Worm (Caenorhabditis elegans): ENCODE data around the gene F52D10.2.

- TF ChIP-seq Y75B8A.6 (GFP tag; IDR thresholded peaks at IDR 0.05) = no peak
- 0 out of 2 replicates have a peak, but pooled peaks have one; percentile 52 for TF ChIP-seq madf-9 (GFP tag; conservative IDR thresholded peaks at IDR 0.05)
- TF ChIP-seq nhr-237 (tag; optimal IDR thresholded peaks at IDR 0.05) = no peak
- TF ChIP-seq madf-5 (GFP tag; IDR thresholded peaks at IDR 0.05) = 0 out of 4 replicates have a peak, but pooled peaks of 1 of the 2 experiments have one; percentile 4
- TF ChIP-seq cey-2 (tag; optimal IDR thresholded peaks at IDR 0.05; ENCODE audit: borderline replicate concordance, insufficient read depth) = no peak
- no peak for TF ChIP-seq nhr-11 (tag; optimal IDR thresholded peaks at IDR 0.05)
- TF ChIP-seq snpc-4 (tag; optimal IDR thresholded peaks at IDR 0.05) = no peak
- peak; percentile 44 for TF ChIP-seq F10B5.3 (tag; optimal IDR thresholded peaks at IDR 0.05)
- no peak for TF ChIP-seq aly-2 (tag; optimal IDR thresholded peaks at IDR 0.05)
- TF ChIP-seq egl-27 (tag; optimal IDR thresholded peaks at IDR 0.05) = no peak
- peak; percentile 51 for TF ChIP-seq hlh-30 (tag; optimal IDR thresholded peaks at IDR 0.05; ENCODE audit: insufficient read depth)
- peak; percentile 97 for TF ChIP-seq nhr-6 (tag; optimal IDR thresholded peaks at IDR 0.05)
- TF ChIP-seq zag-1 (tag; optimal IDR thresholded peaks at IDR 0.05) = no peak
These were observed 44.9 kb downstream of the F52D10.2 start, which contains the start of gene selt-1.1 for ce11 chrX:11546445-11547275.

All from whole organism, L4 larva.